Fruit fly (Drosophila melanogaster): ENCODE results near the gene CG43998.

Gene CG43998

DNA sequence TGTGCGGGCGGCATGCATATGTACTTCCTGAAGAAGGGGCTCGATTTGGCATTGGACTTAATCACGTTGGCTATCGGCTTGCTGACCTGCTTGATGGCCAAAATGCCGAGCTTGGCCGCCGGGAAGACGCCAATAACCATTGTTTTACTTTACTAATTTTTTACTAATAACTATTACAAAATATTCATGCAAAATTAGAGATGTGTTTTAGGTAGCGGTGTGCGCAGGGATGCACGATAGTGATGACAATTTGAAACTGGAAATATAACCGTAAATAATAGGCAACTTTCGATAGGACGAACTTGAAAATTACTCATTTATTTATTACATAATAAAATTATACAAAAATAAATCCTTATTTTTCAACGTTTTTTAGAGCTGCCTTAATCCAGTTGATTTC lies 1.4 kb downstream of the CG43998 start, which contains the start of gene CG13601:
Gene CG13601, minus strand, starts transcription at position 206 of the 400 bp plus-strand sequence.
- TF ChIP-seq psq (optimal IDR thresholded peaks at IDR 0.05) (no peak), insv (optimal IDR thresholded peaks at IDR 0.05) (no peak), Myc (optimal IDR thresholded peaks at IDR 0.05) (no peak), ttk (optimal IDR thresholded peaks at IDR 0.05) (no peak), Sin3A (optimal IDR thresholded peaks at IDR 0.05) (no peak), h (optimal IDR thresholded peaks at IDR 0.05) (no peak)

DNA sequence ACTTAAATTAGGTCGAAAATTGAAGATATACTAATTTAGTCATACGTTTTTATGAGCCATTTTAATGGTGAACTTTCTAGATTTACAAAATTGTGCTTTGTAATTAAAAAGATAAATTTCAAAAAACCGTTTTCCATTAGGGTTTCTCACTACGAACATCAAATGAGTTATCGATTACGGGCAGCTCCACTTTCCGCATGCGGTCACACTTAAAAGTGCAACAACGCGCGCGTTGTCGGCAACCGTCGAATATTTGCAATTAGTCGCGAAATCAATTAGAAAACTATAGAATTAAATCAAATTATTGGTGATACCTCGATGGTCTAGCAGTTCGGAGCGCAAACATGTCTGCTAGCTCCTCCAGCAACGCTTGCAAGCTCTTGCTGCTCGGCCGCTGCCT lies 4.6 kb downstream of the CG43998 start, which contains the start of gene Ndc1:
Gene Ndc1, plus strand, starts transcription at position 200 of the 400 bp plus-strand sequence.
- no peak for TF ChIP-seq Myc (optimal IDR thresholded peaks at IDR 0.05)
- no peak for TF ChIP-seq insv (optimal IDR thresholded peaks at IDR 0.05)
- no peak for TF ChIP-seq ttk (optimal IDR thresholded peaks at IDR 0.05)
- TF ChIP-seq psq (optimal IDR thresholded peaks at IDR 0.05), result no peak
- TF ChIP-seq Sin3A (optimal IDR thresholded peaks at IDR 0.05), result no peak
- no peak for TF ChIP-seq h (optimal IDR thresholded peaks at IDR 0.05)

- TF ChIP-seq h (optimal IDR thresholded peaks at IDR 0.05) (no peak), insv (optimal IDR thresholded peaks at IDR 0.05) (no peak), psq (optimal IDR thresholded peaks at IDR 0.05) (no peak), Sin3A (optimal IDR thresholded peaks at IDR 0.05) (no peak), ttk (optimal IDR thresholded peaks at IDR 0.05) (no peak), Myc (optimal IDR thresholded peaks at IDR 0.05) (no peak)
These were observed 6.1 kb downstream of the CG43998 start, which contains the start of the genes sba and CG31141 for dm6 chr3R:23922502-23923350. sba (minus strand) TSS chr3R:23922973. CG31141 (plus strand) TSS chr3R:23923300.

- TF ChIP-seq Sin3A (optimal IDR thresholded peaks at IDR 0.05) (no peak), h (optimal IDR thresholded peaks at IDR 0.05) (no peak), ttk (optimal IDR thresholded peaks at IDR 0.05) (no peak), insv (optimal IDR thresholded peaks at IDR 0.05) (no peak), Myc (optimal IDR thresholded peaks at IDR 0.05) (no peak), psq (optimal IDR thresholded peaks at IDR 0.05) (no peak)
These were observed 6.9 kb downstream of the CG43998 start for dm6 chr3R:23921701-23922501.

DNA sequence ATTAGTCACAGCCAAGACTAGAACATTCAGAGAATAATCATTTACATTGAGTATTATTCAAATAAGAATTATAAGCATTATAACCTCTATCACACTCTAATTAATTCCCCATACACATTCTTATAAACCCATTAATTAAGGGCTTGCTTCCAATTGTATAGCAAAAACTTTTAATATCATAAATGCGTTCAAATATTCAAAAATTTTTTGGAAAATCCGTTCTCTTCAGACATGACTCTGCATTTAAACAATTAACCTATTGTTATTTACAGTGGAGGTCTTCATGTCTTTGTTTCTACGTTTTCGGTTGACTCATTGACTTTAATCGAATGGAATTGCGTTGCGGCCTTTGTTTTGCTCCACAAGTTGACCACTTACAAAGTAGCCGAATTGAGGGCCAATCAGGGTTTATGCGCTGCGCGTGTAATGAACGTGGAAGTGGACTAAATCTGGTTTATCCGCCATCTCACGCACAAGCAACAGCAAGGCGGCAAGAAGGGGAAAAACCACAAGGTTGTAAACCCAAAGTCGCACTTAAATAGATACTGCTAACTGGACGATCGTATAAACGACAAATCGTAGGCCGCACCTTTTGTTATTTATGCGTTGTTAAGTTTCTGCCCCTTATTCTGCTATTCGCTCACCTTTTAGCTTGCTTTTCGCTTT lies 7.8 kb downstream of the CG43998 start:
- TF ChIP-seq h (optimal IDR thresholded peaks at IDR 0.05) (no peak), ttk (optimal IDR thresholded peaks at IDR 0.05) (no peak), Myc (optimal IDR thresholded peaks at IDR 0.05) (no peak), psq (optimal IDR thresholded peaks at IDR 0.05) (no peak), Sin3A (optimal IDR thresholded peaks at IDR 0.05) (no peak), insv (optimal IDR thresholded peaks at IDR 0.05) (no peak)

DNA sequence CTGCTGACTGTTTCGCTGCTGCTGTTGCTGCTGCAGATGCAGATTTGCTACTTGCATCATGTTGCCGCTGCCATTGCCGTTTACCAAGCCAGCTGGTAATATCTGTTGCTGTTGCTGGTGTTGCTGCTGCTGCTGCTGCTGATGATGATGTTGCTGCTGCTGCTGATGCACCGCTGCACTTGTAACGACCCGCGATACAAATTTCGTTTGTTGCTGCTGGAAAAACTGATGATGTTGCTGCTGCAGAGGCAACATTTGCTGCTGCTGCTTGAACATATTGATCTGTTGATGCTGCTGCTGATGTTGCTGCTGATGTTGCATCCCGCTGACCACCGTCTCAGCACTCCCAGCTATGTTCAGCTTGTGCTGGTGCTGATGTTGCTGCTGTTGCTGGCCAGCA lies 8.4 kb downstream of the CG43998 start:
- TF ChIP-seq h (optimal IDR thresholded peaks at IDR 0.05), result no peak
- TF ChIP-seq Myc (optimal IDR thresholded peaks at IDR 0.05), result no peak
- no peak for TF ChIP-seq ttk (optimal IDR thresholded peaks at IDR 0.05)
- no peak for TF ChIP-seq insv (optimal IDR thresholded peaks at IDR 0.05)
- TF ChIP-seq Sin3A (optimal IDR thresholded peaks at IDR 0.05), result no peak
- no peak for TF ChIP-seq psq (optimal IDR thresholded peaks at IDR 0.05)

DNA sequence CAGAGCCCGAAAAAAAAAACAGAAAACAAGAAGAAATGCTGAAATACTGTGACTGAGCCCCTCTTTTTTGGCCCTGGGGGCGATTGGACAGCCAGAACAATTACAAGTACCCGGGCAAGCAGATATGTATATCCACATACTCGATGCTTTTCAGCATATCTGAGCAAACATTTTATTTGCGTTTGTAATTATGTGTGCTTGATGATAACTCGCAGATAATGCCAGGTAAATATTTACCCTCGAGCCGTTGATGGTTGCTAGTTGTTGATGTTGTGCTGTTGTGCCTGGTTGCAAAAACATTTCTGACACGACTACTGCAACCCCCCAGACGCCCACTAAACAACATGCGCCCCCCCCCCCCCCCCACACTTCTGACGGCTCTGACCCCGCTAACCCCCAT lies 9.4 kb downstream of the CG43998 start:
- TF ChIP-seq Sin3A (optimal IDR thresholded peaks at IDR 0.05), result no peak
- TF ChIP-seq Myc (optimal IDR thresholded peaks at IDR 0.05), result no peak
- TF ChIP-seq h (optimal IDR thresholded peaks at IDR 0.05), result no peak
- TF ChIP-seq insv (optimal IDR thresholded peaks at IDR 0.05), result no peak
- TF ChIP-seq psq (optimal IDR thresholded peaks at IDR 0.05), result no peak
- TF ChIP-seq ttk (optimal IDR thresholded peaks at IDR 0.05), result no peak

DNA sequence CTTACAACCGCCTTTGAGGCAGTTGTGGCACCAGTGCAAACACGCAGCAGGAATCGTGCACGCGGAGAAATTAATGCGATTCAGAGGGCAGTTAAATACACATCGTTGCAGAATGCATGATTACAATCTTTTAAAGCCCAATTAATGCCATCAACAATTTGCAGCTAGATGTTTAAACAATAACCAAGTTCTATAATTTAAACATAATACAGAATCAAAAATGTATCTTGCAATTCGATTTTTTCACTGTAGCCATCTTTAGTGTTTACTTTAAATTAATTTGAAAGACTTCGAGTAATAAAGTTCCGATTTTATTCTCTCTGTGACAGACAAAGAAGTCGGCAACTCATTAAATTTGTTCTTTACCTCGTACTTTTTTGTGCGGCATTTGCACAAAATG lies 12.8 kb downstream of the CG43998 start:
- TF ChIP-seq Myc (optimal IDR thresholded peaks at IDR 0.05) (no peak), psq (optimal IDR thresholded peaks at IDR 0.05) (no peak), insv (optimal IDR thresholded peaks at IDR 0.05) (no peak)

dm6 chr3R:23915042-23915428 lies 13.8 kb downstream of the CG43998 start:
- TF ChIP-seq insv (optimal IDR thresholded peaks at IDR 0.05) (no peak), Myc (optimal IDR thresholded peaks at IDR 0.05) (no peak), Sin3A (optimal IDR thresholded peaks at IDR 0.05) (no peak), ttk (optimal IDR thresholded peaks at IDR 0.05) (no peak), h (optimal IDR thresholded peaks at IDR 0.05) (no peak), psq (optimal IDR thresholded peaks at IDR 0.05) (no peak)

- TF ChIP-seq Sin3A (optimal IDR thresholded peaks at IDR 0.05) (no peak), ttk (optimal IDR thresholded peaks at IDR 0.05) (no peak), h (optimal IDR thresholded peaks at IDR 0.05) (no peak), insv (optimal IDR thresholded peaks at IDR 0.05) (no peak), Myc (optimal IDR thresholded peaks at IDR 0.05) (no peak), psq (optimal IDR thresholded peaks at IDR 0.05) (no peak)
These were observed 14.3 kb downstream of the CG43998 start for dm6 chr3R:23914415-23915041.

dm6 chr3R:23912349-23912748 lies 16.5 kb downstream of the CG43998 start:
- TF ChIP-seq ttk (optimal IDR thresholded peaks at IDR 0.05), result no peak
- no peak for TF ChIP-seq insv (optimal IDR thresholded peaks at IDR 0.05)
- no peak for TF ChIP-seq h (optimal IDR thresholded peaks at IDR 0.05)
- no peak for TF ChIP-seq Sin3A (optimal IDR thresholded peaks at IDR 0.05)
- TF ChIP-seq Myc (optimal IDR thresholded peaks at IDR 0.05), result no peak
- TF ChIP-seq psq (optimal IDR thresholded peaks at IDR 0.05), result no peak
